Fruit fly (Drosophila melanogaster): Measurements from ENCODE around the gene fal.

The fal gene

DNA sequence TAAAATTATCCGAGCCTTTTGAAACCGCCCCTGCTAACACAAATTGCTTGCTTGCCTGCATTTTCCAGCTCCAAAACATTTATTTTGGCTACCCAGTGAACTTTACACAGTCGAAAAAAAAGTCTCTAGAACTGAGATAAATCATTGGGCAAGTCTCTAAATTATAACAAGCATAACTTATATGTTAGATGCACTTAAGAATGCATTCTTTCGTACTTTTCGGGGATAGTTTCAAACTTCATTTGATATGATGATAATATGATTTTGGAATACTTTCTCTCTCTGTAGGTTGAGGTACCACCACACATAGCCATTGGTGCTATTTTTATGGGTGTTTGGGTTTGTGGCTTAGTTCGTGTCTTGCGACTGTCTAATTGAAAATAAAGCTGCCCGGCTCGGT, 20.5 kb downstream of the fal start (continued):
- TF ChIP-seq CG7368 (GFP tag; optimal IDR thresholded peaks at IDR 0.05) (peak; percentile 38), dsx (GFP tag; optimal IDR thresholded peaks at IDR 0.05; ENCODE audit: poor library complexity, severe bottlenecking) (no peak), CG3919 (GFP tag; optimal IDR thresholded peaks at IDR 0.05) (peak; percentile 70), CG6808 (GFP tag; optimal IDR thresholded peaks at IDR 0.05) (no peak), CG11294 (GFP tag; IDR thresholded peaks at IDR 0.05) (peak; percentile 87), CG8319 (GFP tag; optimal IDR thresholded peaks at IDR 0.05) (no peak), CG15336 (GFP tag; IDR thresholded peaks at IDR 0.05) (peak; percentile 94), Gug (GFP tag; IDR thresholded peaks at IDR 0.05) (peak; percentile 83), net (GFP tag; optimal IDR thresholded peaks at IDR 0.05) (peak; percentile 78), dac (GFP tag; optimal IDR thresholded peaks at IDR 0.05) (peak; percentile 56), achi (GFP tag; optimal IDR thresholded peaks at IDR 0.05) (peak; percentile 71), CG11902 (GFP tag; optimal IDR thresholded peaks at IDR 0.05) (no peak)

DNA sequence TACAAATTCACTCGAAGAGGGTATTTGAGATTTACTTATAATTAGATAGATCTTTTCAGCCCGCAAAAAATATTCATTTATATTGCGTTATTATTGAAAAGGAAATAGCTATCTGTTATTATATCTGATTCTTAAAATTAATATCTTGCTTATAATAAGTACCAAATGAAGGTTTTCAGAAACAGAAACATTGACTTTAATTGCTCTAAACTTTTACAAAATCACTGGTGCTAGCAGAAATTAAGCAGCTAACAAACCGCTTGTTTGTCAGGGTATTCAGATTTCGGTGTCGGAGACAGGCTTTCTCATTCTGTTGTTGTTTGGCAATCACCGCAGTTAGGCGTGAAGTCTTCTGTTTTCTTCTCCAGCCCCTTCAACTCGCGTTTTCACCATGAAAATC, 22.3 kb downstream of the fal start:
- TF ChIP-seq net (GFP tag; optimal IDR thresholded peaks at IDR 0.05) (no peak), CG15336 (GFP tag; IDR thresholded peaks at IDR 0.05) (0 out of 2 replicates have a peak, but pooled peaks have one; percentile 17), CG4318 (GFP tag; optimal IDR thresholded peaks at IDR 0.05) (peak; percentile 25), Eip78C (GFP tag) (peak; percentile 33), OdsH (GFP tag; optimal IDR thresholded peaks at IDR 0.05) (no peak), Hr4 (GFP tag; optimal IDR thresholded peaks at IDR 0.05) (peak; percentile 33), fd59A (GFP tag; optimal IDR thresholded peaks at IDR 0.05) (no peak), CG10631 (GFP tag; optimal IDR thresholded peaks at IDR 0.05) (peak; percentile 0), CG32006 (GFP tag; optimal IDR thresholded peaks at IDR 0.05) (peak; percentile 56)

DNA sequence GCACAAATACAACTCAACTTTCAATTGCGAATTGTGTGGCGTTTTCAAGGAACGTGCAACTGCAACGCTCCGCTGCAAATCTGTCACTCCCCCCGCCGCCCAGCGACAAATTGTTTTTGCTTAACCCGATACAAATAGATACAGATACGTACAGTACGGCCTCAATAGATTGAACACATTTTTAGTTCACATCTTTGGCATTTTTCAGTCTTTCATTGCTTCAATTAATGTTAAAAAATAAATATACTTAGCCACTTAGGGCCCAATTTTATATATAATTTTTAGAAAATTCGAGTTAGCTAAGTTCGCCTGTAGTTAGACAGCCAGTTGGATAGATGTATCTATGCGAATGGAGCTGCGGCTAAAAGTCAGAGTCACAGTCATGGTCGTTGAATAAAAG, 31.7 kb downstream of the fal start:
- no peak for TF ChIP-seq CG9139 (GFP tag; optimal IDR thresholded peaks at IDR 0.05)
- no peak for TF ChIP-seq CG6854 (GFP tag; optimal IDR thresholded peaks at IDR 0.05)
- TF ChIP-seq CG6808 (GFP tag; optimal IDR thresholded peaks at IDR 0.05), result no peak
- TF ChIP-seq net (GFP tag; optimal IDR thresholded peaks at IDR 0.05), result peak; percentile 27
- TF ChIP-seq CG32006 (GFP tag; optimal IDR thresholded peaks at IDR 0.05), result peak; percentile 77
- no peak for TF ChIP-seq fd59A (GFP tag; optimal IDR thresholded peaks at IDR 0.05)
- TF ChIP-seq cyc (GFP tag; optimal IDR thresholded peaks at IDR 0.05), result no peak
- TF ChIP-seq CG6163 (GFP tag; IDR thresholded peaks at IDR 0.05), result peak; percentile 74
- no peak for TF ChIP-seq Sox15 (GFP tag; optimal IDR thresholded peaks at IDR 0.05)
- peak; percentile 48 for TF ChIP-seq CG3919 (GFP tag; optimal IDR thresholded peaks at IDR 0.05)
- no peak for TF ChIP-seq CG11762 (GFP tag; optimal IDR thresholded peaks at IDR 0.05; ENCODE audit: insufficient read depth)
- TF ChIP-seq Eip93F (GFP tag; optimal IDR thresholded peaks at IDR 0.05), result no peak
- no peak for TF ChIP-seq CG8632 (GFP tag; optimal IDR thresholded peaks at IDR 0.05)
- TF ChIP-seq Ets96B (tag; optimal IDR thresholded peaks at IDR 0.05), result no peak
- TF ChIP-seq CG34406 (GFP tag; optimal IDR thresholded peaks at IDR 0.05), result no peak
- TF ChIP-seq achi (GFP tag; optimal IDR thresholded peaks at IDR 0.05), result peak; percentile 44
- no peak for TF ChIP-seq Hr38 (GFP tag; optimal IDR thresholded peaks at IDR 0.05)
- no peak for TF ChIP-seq esn (GFP tag; optimal IDR thresholded peaks at IDR 0.05)
- peak; percentile 65 for TF ChIP-seq CG4318 (GFP tag; optimal IDR thresholded peaks at IDR 0.05)
- peak; percentile 80 for TF ChIP-seq Hr4 (GFP tag; optimal IDR thresholded peaks at IDR 0.05)
- peak; percentile 36 for TF ChIP-seq pdm3 (GFP tag; optimal IDR thresholded peaks at IDR 0.05)
- TF ChIP-seq salr (GFP tag; optimal IDR thresholded peaks at IDR 0.05), result peak in 1 of 2 experiments; percentile 18
- TF ChIP-seq eg (GFP tag; IDR thresholded peaks at IDR 0.05), result peak; percentile 87
- TF ChIP-seq CG10631 (GFP tag; optimal IDR thresholded peaks at IDR 0.05), result peak; percentile 45
- TF ChIP-seq Blimp-1 (GFP tag; optimal IDR thresholded peaks at IDR 0.05), result no peak
- TF ChIP-seq topi (GFP tag; optimal IDR thresholded peaks at IDR 0.05), result no peak
- no peak for TF ChIP-seq fkh (GFP tag; optimal IDR thresholded peaks at IDR 0.05)
- no peak for TF ChIP-seq Ets21C (GFP tag; optimal IDR thresholded peaks at IDR 0.05)
- no peak for TF ChIP-seq CG11902 (GFP tag; optimal IDR thresholded peaks at IDR 0.05)
- TF ChIP-seq Eip75B (GFP tag; optimal IDR thresholded peaks at IDR 0.05), result no peak
- no peak for TF ChIP-seq lz (GFP tag; optimal IDR thresholded peaks at IDR 0.05)
- no peak for TF ChIP-seq CG6792 (GFP tag; optimal IDR thresholded peaks at IDR 0.05)
- no peak for TF ChIP-seq vri (GFP tag; optimal IDR thresholded peaks at IDR 0.05)
- no peak for TF ChIP-seq CG7368 (GFP tag; optimal IDR thresholded peaks at IDR 0.05)
- no peak for TF ChIP-seq ss (GFP tag; optimal IDR thresholded peaks at IDR 0.05)
- no peak for TF ChIP-seq CG10669 (GFP tag; optimal IDR thresholded peaks at IDR 0.05)
- no peak for TF ChIP-seq svp (GFP tag)
- TF ChIP-seq Sox102F (GFP tag; optimal IDR thresholded peaks at IDR 0.05), result no peak
- peak; percentile 74 for TF ChIP-seq CG11294 (GFP tag; IDR thresholded peaks at IDR 0.05)
- peak; percentile 86 for TF ChIP-seq CG15336 (GFP tag; IDR thresholded peaks at IDR 0.05)
